Worm (Caenorhabditis elegans) whole organism, L1 larva: ENCODE measurements around the gene T05A8.1.

Source experiments
- jun-1 ChIP-seq: fragments of 150-350 bp; optimal IDR thresholded peaks from 2 replicates; lab custom pipeline; 2014; ENCODE audit warnings: missing biosample characterization, missing genetic modification reagents, missing genetic modification characterization
- mdl-1 ChIP-seq, 2 experiments: fragments of 150-350 bp; optimal IDR thresholded peaks; 2 replicates each; lab custom pipeline; 2014 to 2017; ENCODE audit warnings: missing biosample characterization in 2 of 2, missing genetic modification characterization in 2 of 2, inconsistent platforms in 1 of 2
- zag-1 ChIP-seq: fragments of 150-350 bp; optimal IDR thresholded peaks from 2 replicates; lab custom pipeline; 2014; ENCODE audit warnings: missing biosample characterization, missing genetic modification characterization

ce11 chrII:2751278-2751677 is 41.4 kb upstream of the T05A8.1 start:
- TF ChIP-seq mdl-1 (tag; optimal IDR thresholded peaks at IDR 0.05; lab: Kevin White, UChicago) (no peak), zag-1 (tag; lab: Kevin White, UChicago) (no peak), jun-1 (no peak)
